Worm (Caenorhabditis elegans): ENCODE data around the gene Y94H6A.5.

ce11 chrIV:2709590-2710201 is 5.9 kb upstream of the Y94H6A.5 start:
- no peak for TF ChIP-seq cog-1 (tag; optimal IDR thresholded peaks at IDR 0.05)
- no peak for TF ChIP-seq tab-1 (GFP tag; IDR thresholded peaks at IDR 0.05)
- no peak for TF ChIP-seq ztf-23 (GFP tag; IDR thresholded peaks at IDR 0.05)
- no peak for TF ChIP-seq T22C8.4 (GFP tag; IDR thresholded peaks at IDR 0.05)
- TF ChIP-seq klf-2 (GFP tag; conservative IDR thresholded peaks at IDR 0.05): no peak
- TF ChIP-seq ztf-29 (GFP tag; IDR thresholded peaks at IDR 0.05): no peak
- no peak for TF ChIP-seq med-1 (GFP tag; optimal IDR thresholded peaks at IDR 0.05; ENCODE audit: insufficient read depth)
- TF ChIP-seq ref-1 (GFP tag; conservative IDR thresholded peaks at IDR 0.05): no peak

Measured in whole organism, midembryonic.